Fruit fly (Drosophila melanogaster) S2 (cell line): Measurements from ENCODE around the gene Lamp1.

Experiments
- CG8478 ChIP-seq: fragments of >200 bp; optimal IDR thresholded peaks from 2 replicates; lab custom pipeline; 2018
- CTCF ChIP-seq, 2 experiments: fragments of >200 bp; optimal IDR thresholded peaks; 2 replicates each; lab custom pipeline; 2018

DNA sequence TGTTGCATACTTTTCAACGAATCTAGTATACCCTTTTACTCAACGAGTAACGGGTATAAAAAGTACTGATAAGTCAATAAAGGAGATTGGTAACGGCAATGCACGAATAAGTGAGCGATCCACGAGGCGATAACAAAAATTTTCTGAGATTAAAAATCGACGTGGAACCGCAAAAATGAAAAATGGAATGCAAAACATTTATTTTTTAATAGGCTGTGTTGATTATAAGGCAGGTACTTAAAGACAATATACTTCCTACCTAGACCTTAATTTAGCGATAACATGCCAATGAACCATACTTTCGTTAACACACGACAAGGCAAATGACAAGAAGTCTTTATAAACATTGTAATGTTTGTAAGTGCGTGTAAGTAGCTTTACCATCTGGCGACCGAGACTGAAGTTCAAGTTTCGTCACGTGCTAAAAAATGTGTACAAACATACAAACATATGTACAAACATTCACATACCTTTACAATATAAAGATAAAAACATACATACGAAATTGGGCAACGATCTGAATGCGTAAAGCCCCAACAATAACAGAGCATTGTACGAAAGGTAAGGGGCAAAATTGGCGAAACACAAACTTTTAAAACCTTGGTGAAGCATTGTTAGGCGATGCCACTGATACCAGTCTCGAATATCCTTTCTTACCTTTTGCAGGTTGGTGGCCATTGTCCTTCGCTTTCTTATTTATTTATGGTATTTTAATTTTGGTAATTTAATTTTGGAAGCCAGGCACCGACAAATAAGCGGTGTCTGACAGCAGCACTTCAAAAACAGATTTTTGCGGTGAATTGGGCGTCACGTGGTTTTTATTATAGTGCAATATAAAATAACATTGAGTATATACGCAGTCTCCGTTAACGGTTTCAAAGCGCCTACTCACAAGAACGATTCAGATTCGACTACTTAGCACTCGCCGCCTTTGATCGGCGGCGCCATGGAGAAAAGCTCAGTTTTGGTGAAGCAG is 49.8 kb downstream of the Lamp1 start:
- no peak for TF ChIP-seq CG8478 (lab: Kevin White, UChicago)
- TF ChIP-seq CTCF (optimal IDR thresholded peaks at IDR 0.05; lab: Kevin White, UChicago): no peak
